Worm (Caenorhabditis elegans) whole organism, young adult: Measurements from ENCODE around the gene mcm-7.

Experiments
- B0019.2 ChIP-seq: fragments of 200-800 bp; sonication (Bioruptor generic); conservative IDR thresholded peaks from 2 replicates; pipeline ENCODE4 v1.3.6; 2022; ENCODE audit warnings: missing genetic modification reagents, missing genetic modification characterization, missing compliant biosample characterization
- B0261.1 ChIP-seq: sonication (generic microtip); optimal IDR thresholded peaks from 2 replicates; lab custom pipeline; 2016; ENCODE audit warnings: mild to moderate bottlenecking, missing genetic modification characterization, moderate library complexity, missing compliant biosample characterization
- C06A6.2 ChIP-seq: fragments of 200-800 bp; sonication (Bioruptor generic); conservative IDR thresholded peaks from 2 replicates; pipeline ENCODE4 v1.3.6; 2022; ENCODE audit warnings: missing genetic modification characterization, missing compliant biosample characterization
- C17E4.6 ChIP-seq: fragments of 200-800 bp; sonication (Bioruptor generic); IDR thresholded peaks from 2 replicates; pipeline ENCODE4 v1.3.6; 2022; ENCODE audit warnings: missing genetic modification reagents, missing genetic modification characterization, missing compliant biosample characterization
- F22D6.2 ChIP-seq: sonication (generic microtip); optimal IDR thresholded peaks from 2 replicates; lab custom pipeline; 2016; ENCODE audit warnings: mild to moderate bottlenecking, missing genetic modification characterization, missing compliant biosample characterization
- F39B2.1 ChIP-seq: fragments of 200-800 bp; sonication (Bioruptor generic); IDR thresholded peaks from 2 replicates; pipeline ENCODE4 v1.3.6; 2022; ENCODE audit warnings: missing genetic modification reagents, missing genetic modification characterization, missing compliant biosample characterization
- F52B5.7 ChIP-seq: sonication (generic microtip); optimal IDR thresholded peaks from 2 replicates; lab custom pipeline; 2016; ENCODE audit warnings: mild to moderate bottlenecking, missing genetic modification characterization, missing compliant biosample characterization
- F55B11.4 ChIP-seq: sonication (generic microtip); optimal IDR thresholded peaks from 2 replicates; lab custom pipeline; 2016; ENCODE audit warnings: missing compliant biosample characterization, missing genetic modification characterization, borderline replicate concordance; ENCODE audit not compliant: insufficient read depth
- F57A8.1 ChIP-seq: fragments of 200-800 bp; sonication (Bioruptor generic); optimal IDR thresholded peaks from 2 replicates; lab custom pipeline; 2018; ENCODE audit warnings: mild to moderate bottlenecking, missing genetic modification characterization, moderate library complexity, missing compliant biosample characterization
- F57C9.4 ChIP-seq: sonication (generic microtip); optimal IDR thresholded peaks from 2 replicates; lab custom pipeline; 2017; ENCODE audit warnings: mild to moderate bottlenecking, missing genetic modification characterization, missing compliant biosample characterization
- T07F8.4 ChIP-seq: sonication (generic microtip); optimal IDR thresholded peaks from 2 replicates; lab custom pipeline; 2016; ENCODE audit warnings: mild to moderate bottlenecking, missing genetic modification characterization, moderate library complexity, missing compliant biosample characterization
- Y53F4B.3 ChIP-seq: fragments of 200-800 bp; sonication (Bioruptor generic); IDR thresholded peaks from 2 replicates; pipeline ENCODE4 v1.3.6; 2022; ENCODE audit warnings: missing genetic modification reagents, missing genetic modification characterization, missing compliant biosample characterization
- Y56A3A.18 ChIP-seq: fragments of 200-800 bp; sonication (Bioruptor generic); IDR thresholded peaks from 2 replicates; pipeline ENCODE4 v1.3.6; 2022; ENCODE audit warnings: missing genetic modification reagents, missing genetic modification characterization, missing compliant biosample characterization
- Y95B8A.8 ChIP-seq: fragments of 200-800 bp; sonication (Bioruptor generic); IDR thresholded peaks from 2 replicates; pipeline ENCODE4 v1.3.6; 2022; ENCODE audit warnings: missing genetic modification reagents, missing genetic modification characterization, missing compliant biosample characterization
- ama-1 ChIP-seq, 3 experiments: fragments of 150-350 bp in 1 of 3; sonication (generic microtip) in 2 of 3; optimal IDR thresholded peaks; 2 replicates each; lab custom pipeline; 2014 to 2018; ENCODE audit warnings: missing biosample characterization in 2 of 3, missing genetic modification characterization in 2 of 3, missing genetic modification reagents in 2 of 3
- aptf-2 ChIP-seq: fragments of 200-800 bp; sonication (Bioruptor generic); conservative IDR thresholded peaks from 2 replicates; pipeline ENCODE4 v1.3.6; 2022; ENCODE audit warnings: missing genetic modification reagents, missing genetic modification characterization, missing compliant biosample characterization
- aptf-3 ChIP-seq: fragments of 200-800 bp; sonication (Bioruptor generic); IDR thresholded peaks from 2 replicates; pipeline ENCODE4 v1.3.6; 2022; ENCODE audit warnings: missing genetic modification characterization, missing compliant biosample characterization
- atf-7 ChIP-seq: sonication (generic microtip); optimal IDR thresholded peaks from 2 replicates; lab custom pipeline; 2017; ENCODE audit warnings: mild to moderate bottlenecking, missing genetic modification characterization, missing compliant biosample characterization
- attf-3 ChIP-seq: fragments of 200-800 bp; sonication (Bioruptor generic); conservative IDR thresholded peaks from 2 replicates; pipeline ENCODE4 v1.3.6; 2022; ENCODE audit warnings: missing genetic modification reagents, missing genetic modification characterization, missing compliant biosample characterization
- attf-5 ChIP-seq: fragments of 200-800 bp; sonication (Bioruptor generic); optimal IDR thresholded peaks from 2 replicates; lab custom pipeline; 2018; ENCODE audit warnings: mild to moderate bottlenecking, missing genetic modification characterization, missing compliant biosample characterization
- cebp-1 ChIP-seq, 2 experiments: fragments of 200-800 bp in 1 of 2; sonication (Bioruptor generic) in 1 of 2; sonication (generic microtip) in 1 of 2; IDR thresholded peaks in 1 of 2; optimal IDR thresholded peaks in 1 of 2; 2 replicates each; pipeline versions ENCODE4 v1.3.6 to Lab custom; 2017 to 2022; ENCODE audit warnings: missing compliant biosample characterization in 2 of 2, missing genetic modification characterization in 2 of 2, mild to moderate bottlenecking in 1 of 2, missing genetic modification reagents in 1 of 2, moderate library complexity in 1 of 2
- ceh-58 ChIP-seq: fragments of 200-800 bp; sonication (Bioruptor generic); IDR thresholded peaks from 2 replicates; pipeline ENCODE4 v1.3.6; 2022; ENCODE audit warnings: missing genetic modification characterization, missing compliant biosample characterization
- egl-18 ChIP-seq: fragments of 200-800 bp; sonication (Bioruptor generic); IDR thresholded peaks from 2 replicates; pipeline ENCODE4 v1.3.6; 2022; ENCODE audit warnings: missing genetic modification reagents, missing genetic modification characterization, missing compliant biosample characterization
- ets-4 ChIP-seq: fragments of 200-800 bp; sonication (Bioruptor generic); optimal IDR thresholded peaks from 2 replicates; lab custom pipeline; 2018; ENCODE audit warnings: mild to moderate bottlenecking, missing genetic modification characterization, missing compliant biosample characterization
- hlh-12 ChIP-seq: sonication (generic microtip); optimal IDR thresholded peaks from 2 replicates; lab custom pipeline; 2016; ENCODE audit warnings: missing genetic modification characterization, missing compliant biosample characterization
- let-607 ChIP-seq, 2 experiments: fragments of 200-800 bp in 1 of 2; sonication (Bioruptor generic) in 1 of 2; sonication (generic microtip) in 1 of 2; optimal IDR thresholded peaks; 2 replicates each; lab custom pipeline; 2016 to 2018; ENCODE audit warnings: mild to moderate bottlenecking in 2 of 2, missing compliant biosample characterization in 2 of 2, missing genetic modification characterization in 2 of 2, moderate library complexity in 2 of 2, missing genotype in 1 of 2
- lin-35 ChIP-seq, 3 experiments: fragments of 150-350 bp in 2 of 3; sonication (generic microtip) in 1 of 3; optimal IDR thresholded peaks; 2 replicates each; lab custom pipeline; 2014 to 2018; ENCODE audit warnings: missing biosample characterization in 3 of 3, missing genetic modification characterization in 3 of 3, missing genetic modification reagents in 3 of 3
- lin-40 ChIP-seq: sonication (generic microtip); optimal IDR thresholded peaks from 2 replicates; lab custom pipeline; 2016; ENCODE audit warnings: missing genetic modification characterization, mild to moderate bottlenecking, missing compliant biosample characterization, missing genotype, missing genetic modification reagents
- lsl-1 ChIP-seq: fragments of 200-800 bp; sonication (Bioruptor generic); optimal IDR thresholded peaks from 2 replicates; lab custom pipeline; 2018; ENCODE audit warnings: mild to moderate bottlenecking, missing genetic modification characterization, moderate library complexity, missing compliant biosample characterization
- lsy-27 ChIP-seq: sonication (generic microtip); optimal IDR thresholded peaks from 2 replicates; lab custom pipeline; 2017; ENCODE audit warnings: missing genetic modification characterization, mild to moderate bottlenecking, missing compliant biosample characterization, antibody characterized with exemption, missing genotype, borderline replicate concordance; ENCODE audit not compliant: insufficient read depth
- madf-10 ChIP-seq: sonication (generic microtip); optimal IDR thresholded peaks from 2 replicates; lab custom pipeline; 2016; ENCODE audit warnings: mild to moderate bottlenecking, missing genetic modification characterization, missing compliant biosample characterization
- madf-6 ChIP-seq: fragments of 200-800 bp; sonication (Bioruptor generic); IDR thresholded peaks from 2 replicates; pipeline ENCODE4 v1.3.6; 2022; ENCODE audit warnings: missing genetic modification reagents, missing genetic modification characterization, missing compliant biosample characterization
- madf-8 ChIP-seq: fragments of 200-800 bp; sonication (Bioruptor generic); conservative IDR thresholded peaks from 2 replicates; pipeline ENCODE4 v1.3.6; 2022; ENCODE audit warnings: missing genetic modification reagents, missing genetic modification characterization, missing compliant biosample characterization
- mel-28 ChIP-seq: sonication (generic microtip); optimal IDR thresholded peaks from 2 replicates; lab custom pipeline; 2016; ENCODE audit warnings: borderline replicate concordance, mild to moderate bottlenecking, missing genetic modification characterization, missing compliant biosample characterization
- nfya-1 ChIP-seq: sonication (generic microtip); optimal IDR thresholded peaks from 2 replicates; lab custom pipeline; 2017; ENCODE audit warnings: antibody characterized with exemption, missing compliant biosample characterization, missing genetic modification characterization, borderline replicate concordance; ENCODE audit not compliant: insufficient read depth
- nfya-2 ChIP-seq: fragments of 200-800 bp; sonication (Bioruptor generic); IDR thresholded peaks from 2 replicates; pipeline ENCODE4 v1.3.6; 2022; ENCODE audit warnings: missing genetic modification reagents, missing genetic modification characterization, missing compliant biosample characterization
- nhr-179 ChIP-seq: sonication (generic microtip); optimal IDR thresholded peaks from 2 replicates; lab custom pipeline; 2016; ENCODE audit warnings: mild to moderate bottlenecking, missing genetic modification characterization, missing compliant biosample characterization
- nhr-27 ChIP-seq: fragments of 200-800 bp; sonication (Bioruptor generic); optimal IDR thresholded peaks from 2 replicates; lab custom pipeline; 2018; ENCODE audit warnings: mild to moderate bottlenecking, missing genetic modification characterization, moderate library complexity, missing compliant biosample characterization
- nhr-90 ChIP-seq: sonication (generic microtip); optimal IDR thresholded peaks from 2 replicates; lab custom pipeline; 2016; ENCODE audit warnings: missing genotype, mild to moderate bottlenecking, missing genetic modification characterization, missing compliant biosample characterization
- rcor-1 ChIP-seq: fragments of 200-800 bp; sonication (Bioruptor generic); IDR thresholded peaks from 2 replicates; pipeline ENCODE4 v1.3.6; 2022; ENCODE audit warnings: missing genetic modification reagents, missing genetic modification characterization, missing compliant biosample characterization
- rpc-1 ChIP-seq, 2 experiments: fragments of 150-350 bp in 1 of 2; sonication (generic microtip) in 1 of 2; optimal IDR thresholded peaks; 2 replicates each; lab custom pipeline; 2014 to 2018; ENCODE audit warnings: missing biosample characterization in 1 of 2, missing genetic modification characterization in 1 of 2, missing genetic modification reagents in 1 of 2, missing genotype in 1 of 2
- snpc-1.3 ChIP-seq: sonication (generic microtip); optimal IDR thresholded peaks from 2 replicates; lab custom pipeline; 2017; ENCODE audit warnings: missing genetic modification characterization, mild to moderate bottlenecking, missing compliant biosample characterization, antibody characterized with exemption, moderate library complexity, missing genotype, missing genetic modification reagents; ENCODE audit not compliant: insufficient read depth
- snpc-3.4 ChIP-seq: sonication (generic microtip); optimal IDR thresholded peaks from 2 replicates; lab custom pipeline; 2017; ENCODE audit warnings: missing genetic modification characterization, mild to moderate bottlenecking, missing compliant biosample characterization, antibody characterized with exemption, moderate library complexity, missing genotype, missing genetic modification reagents
- sptf-2 ChIP-seq: fragments of 200-800 bp; sonication (Bioruptor generic); optimal IDR thresholded peaks from 2 replicates; lab custom pipeline; 2018; ENCODE audit warnings: mild to moderate bottlenecking, missing genetic modification characterization, missing compliant biosample characterization
- ztf-18 ChIP-seq: sonication (generic microtip); optimal IDR thresholded peaks from 2 replicates; lab custom pipeline; 2016; ENCODE audit warnings: missing genotype, mild to moderate bottlenecking, missing genetic modification characterization, missing compliant biosample characterization
- ztf-22 ChIP-seq: fragments of 200-800 bp; sonication (Bioruptor generic); optimal IDR thresholded peaks from 2 replicates; lab custom pipeline; 2018; ENCODE audit warnings: mild to moderate bottlenecking, missing genetic modification characterization, moderate library complexity, missing compliant biosample characterization
- ztf-25 ChIP-seq: fragments of 200-800 bp; sonication (Bioruptor generic); IDR thresholded peaks from 2 replicates; pipeline ENCODE4 v1.3.6; 2022; ENCODE audit warnings: missing genetic modification reagents, missing genetic modification characterization, missing compliant biosample characterization

The mcm-7 gene

DNA sequence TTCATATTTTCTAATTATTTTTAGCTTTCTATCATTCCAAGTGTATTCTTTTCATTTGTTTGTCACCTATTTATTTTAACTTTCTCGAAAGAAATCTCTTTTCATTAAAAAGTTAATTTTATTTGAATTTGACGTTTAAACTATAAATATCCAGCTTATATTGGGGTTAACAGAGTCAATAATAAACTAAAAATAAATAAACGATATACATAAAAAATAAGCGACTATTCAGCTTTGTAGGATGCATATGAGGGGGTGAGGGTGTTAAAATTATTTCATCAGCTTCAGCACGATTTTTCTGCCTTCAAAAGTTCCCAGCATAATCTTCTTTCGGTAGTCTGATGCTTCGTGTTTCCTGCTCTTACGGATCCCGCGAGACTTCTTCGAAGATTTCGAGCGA is 26.7 kb downstream of the mcm-7 start (continued):
- TF ChIP-seq Y53F4B.3 (no peak), lsl-1 (GFP tag; lab: Kevin White, UChicago) (peak; percentile 14), rpc-1 (optimal IDR thresholded peaks at IDR 0.05; lab: Kevin White, UChicago) (no peak), rpc-1 (tag; optimal IDR thresholded peaks at IDR 0.05; lab: Kevin White, UChicago) (no peak), ztf-25 (GFP tag; lab: Robert Waterston, UW) (no peak), attf-5 (no peak), nfya-2 (no peak), madf-10 (tag; lab: Kevin White, UChicago) (no peak), madf-6 (GFP tag; lab: Robert Waterston, UW) (peak; percentile 59), hlh-12 (tag; lab: Kevin White, UChicago) (no peak), ztf-18 (no peak), aptf-2 (GFP tag; lab: Robert Waterston, UW) (no peak), Y56A3A.18 (GFP tag; lab: Robert Waterston, UW) (no peak), mel-28 (tag; lab: Kevin White, UChicago) (no peak), ceh-58 (GFP tag; lab: Robert Waterston, UW) (no peak), lsy-27 (tag; lab: Kevin White, UChicago) (no peak), ztf-22 (GFP tag; lab: Kevin White, UChicago) (no peak), nfya-1 (tag; lab: Kevin White, UChicago) (no peak), ets-4 (GFP tag; lab: Kevin White, UChicago) (no peak), nhr-27 (tag; lab: Kevin White, UChicago) (no peak), madf-8 (GFP tag; lab: Robert Waterston, UW) (0 out of 2 replicates have a peak, but pooled peaks have one; percentile 14), aptf-3 (GFP tag; lab: Robert Waterston, UW) (no peak), B0261.1 (tag; lab: Kevin White, UChicago) (no peak), attf-3 (GFP tag; lab: Robert Waterston, UW) (no peak), F57A8.1 (no peak), nhr-90 (tag; lab: Kevin White, UChicago) (no peak), let-607 (tag; optimal IDR thresholded peaks at IDR 0.05; lab: Kevin White, UChicago) (no peak), F57C9.4 (tag; lab: Kevin White, UChicago) (no peak), F55B11.4 (no peak), snpc-1.3 (tag; lab: Kevin White, UChicago) (peak; percentile 51), lin-35 (GFP tag; optimal IDR thresholded peaks at IDR 0.05; lab: Kevin White, UChicago) (no peak), snpc-3.4 (tag; lab: Kevin White, UChicago) (peak; percentile 44), F39B2.1 (GFP tag; lab: Robert Waterston, UW) (no peak), lin-40 (tag; lab: Kevin White, UChicago) (no peak), T07F8.4 (tag; lab: Kevin White, UChicago) (no peak), C17E4.6 (GFP tag; lab: Robert Waterston, UW) (no peak), nhr-179 (tag; lab: Kevin White, UChicago) (no peak), egl-18 (GFP tag; lab: Robert Waterston, UW) (no peak), atf-7 (tag; lab: Kevin White, UChicago) (no peak), Y95B8A.8 (GFP tag; lab: Robert Waterston, UW) (no peak), B0019.2 (no peak), cebp-1 (GFP tag; IDR thresholded peaks at IDR 0.05; lab: Robert Waterston, UW) (no peak), cebp-1 (tag; optimal IDR thresholded peaks at IDR 0.05; lab: Kevin White, UChicago) (peak; percentile 14), F52B5.7 (tag; lab: Kevin White, UChicago) (no peak), ama-1 (optimal IDR thresholded peaks at IDR 0.05; lab: Kevin White, UChicago) (no peak), ama-1 (GFP tag; optimal IDR thresholded peaks at IDR 0.05; lab: Kevin White, UChicago) (peak; percentile 15 to 52), rcor-1 (GFP tag; lab: Robert Waterston, UW) (no peak), sptf-2 (GFP tag; lab: Kevin White, UChicago) (no peak), C06A6.2 (no peak), F22D6.2 (tag; lab: Kevin White, UChicago) (no peak)
